Worm (Caenorhabditis elegans) whole organism, mixed stage, embryonic: ENCODE results near the gene nspc-1.
"Not testable (repeated sequence)": the region's sequence is repeated elsewhere in the genome, so short reads cannot be mapped to it uniquely, and the experiment has no call there.

Experiments used
- M03D4.4 ChIP-seq: sonication (generic microtip); optimal IDR thresholded peaks from 2 replicates; lab custom pipeline; 2017; ENCODE audit warnings: mild to moderate bottlenecking, missing genetic modification characterization, missing compliant biosample characterization
- blmp-1 ChIP-seq: fragments of 150-350 bp; optimal IDR thresholded peaks from 2 replicates; lab custom pipeline; 2014; ENCODE audit warnings: missing biosample characterization, missing genetic modification characterization
- ceh-39 ChIP-seq: fragments of 150-350 bp; optimal IDR thresholded peaks from 2 replicates; lab custom pipeline; 2014; ENCODE audit warnings: missing biosample characterization, missing genetic modification characterization
- ceh-43 ChIP-seq: fragments of 200-800 bp; sonication (Bioruptor generic); optimal IDR thresholded peaks from 2 replicates; lab custom pipeline; 2018; ENCODE audit warnings: mild to moderate bottlenecking, missing genetic modification characterization, moderate library complexity, missing compliant biosample characterization
- ceh-83 ChIP-seq: fragments of 200-800 bp; sonication (Bioruptor generic); optimal IDR thresholded peaks from 2 replicates; lab custom pipeline; 2018; ENCODE audit warnings: mild to moderate bottlenecking, missing genetic modification characterization, missing compliant biosample characterization
- ces-1 ChIP-seq: fragments of 150-350 bp; optimal IDR thresholded peaks from 2 replicates; lab custom pipeline; 2014; ENCODE audit warnings: missing biosample characterization, missing genetic modification reagents, missing genetic modification characterization
- cnd-1 ChIP-seq: fragments of 200-800 bp; sonication (Bioruptor generic); optimal IDR thresholded peaks from 2 replicates; lab custom pipeline; 2018; ENCODE audit warnings: mild to moderate bottlenecking, missing genetic modification characterization, missing compliant biosample characterization
- drap-1 ChIP-seq: fragments of 200-800 bp; sonication (Bioruptor generic); optimal IDR thresholded peaks from 3 replicates; lab custom pipeline; 2018; ENCODE audit warnings: mild to moderate bottlenecking, missing genetic modification characterization, missing compliant biosample characterization
- elt-1 ChIP-seq: sonication (generic microtip); optimal IDR thresholded peaks from 2 replicates; lab custom pipeline; 2017; ENCODE audit warnings: missing genetic modification characterization, mild to moderate bottlenecking, missing compliant biosample characterization, antibody characterized with exemption, moderate library complexity, borderline replicate concordance; ENCODE audit not compliant: insufficient read depth
- elt-3 ChIP-seq: fragments of 150-350 bp; optimal IDR thresholded peaks from 2 replicates; lab custom pipeline; 2014; ENCODE audit warnings: missing biosample characterization, missing genetic modification characterization
- flh-1 ChIP-seq: fragments of 200-800 bp; sonication (Bioruptor generic); optimal IDR thresholded peaks from 2 replicates; lab custom pipeline; 2018; ENCODE audit warnings: mild to moderate bottlenecking, missing genetic modification characterization, moderate library complexity, missing compliant biosample characterization
- ham-2 ChIP-seq: fragments of 200-800 bp; sonication (Bioruptor generic); optimal IDR thresholded peaks from 2 replicates; lab custom pipeline; 2018; ENCODE audit warnings: mild to moderate bottlenecking, missing genetic modification characterization, missing compliant biosample characterization
- lin-13 ChIP-seq: fragments of 150-350 bp; optimal IDR thresholded peaks from 2 replicates; lab custom pipeline; 2014; ENCODE audit warnings: missing biosample characterization, missing genetic modification characterization
- lin-32 ChIP-seq: fragments of 200-800 bp; sonication (Bioruptor generic); optimal IDR thresholded peaks from 2 replicates; lab custom pipeline; 2018; ENCODE audit warnings: mild to moderate bottlenecking, missing genetic modification characterization, missing compliant biosample characterization
- lsy-2 ChIP-seq: fragments of 150-350 bp; optimal IDR thresholded peaks from 2 replicates; lab custom pipeline; 2014; ENCODE audit warnings: missing biosample characterization, missing genetic modification characterization
- mab-5 ChIP-seq: fragments of 150-350 bp; optimal IDR thresholded peaks from 2 replicates; lab custom pipeline; 2014; ENCODE audit warnings: missing biosample characterization, missing genetic modification characterization
- mep-1 ChIP-seq: fragments of 150-350 bp; optimal IDR thresholded peaks from 2 replicates; lab custom pipeline; 2017; ENCODE audit warnings: missing biosample characterization, missing genetic modification reagents, missing genetic modification characterization, inconsistent platforms
- mls-2 ChIP-seq: sonication (generic microtip); optimal IDR thresholded peaks from 2 replicates; lab custom pipeline; 2016; ENCODE audit warnings: mild to moderate bottlenecking, missing genetic modification characterization, moderate library complexity, missing compliant biosample characterization
- nhr-12 ChIP-seq: fragments of 150-350 bp; optimal IDR thresholded peaks from 2 replicates; lab custom pipeline; 2014; ENCODE audit warnings: missing biosample characterization, missing genetic modification characterization
- nhr-2 ChIP-seq: fragments of 150-350 bp; optimal IDR thresholded peaks from 2 replicates; lab custom pipeline; 2014; ENCODE audit warnings: missing biosample characterization, missing genetic modification characterization
- nhr-28 ChIP-seq: fragments of 150-350 bp; optimal IDR thresholded peaks from 2 replicates; lab custom pipeline; 2014; ENCODE audit warnings: missing biosample characterization, missing genetic modification characterization
- nhr-76 ChIP-seq: sonication (generic microtip); optimal IDR thresholded peaks from 2 replicates; lab custom pipeline; 2017; ENCODE audit warnings: missing biosample characterization, missing genetic modification characterization
- pha-4 ChIP-seq: fragments of 150-350 bp; optimal IDR thresholded peaks from 2 replicates; lab custom pipeline; 2018; ENCODE audit warnings: missing biosample characterization, missing genetic modification reagents, missing genetic modification characterization
- sem-2 ChIP-seq: fragments of 200-800 bp; sonication (Bioruptor generic); optimal IDR thresholded peaks from 2 replicates; lab custom pipeline; 2018; ENCODE audit warnings: mild to moderate bottlenecking, missing genetic modification characterization, missing compliant biosample characterization
- snpc-4 ChIP-seq: fragments of 150-350 bp; optimal IDR thresholded peaks from 2 replicates; lab custom pipeline; 2014; ENCODE audit warnings: missing biosample characterization, missing genetic modification characterization
- sptf-1 ChIP-seq: sonication (generic microtip); optimal IDR thresholded peaks from 2 replicates; lab custom pipeline; 2017; ENCODE audit warnings: mild to moderate bottlenecking, missing genetic modification characterization, moderate library complexity, missing compliant biosample characterization
- unc-120 ChIP-seq: sonication (generic microtip); optimal IDR thresholded peaks from 2 replicates; lab custom pipeline; 2017; ENCODE audit warnings: missing genetic modification characterization, missing compliant biosample characterization; ENCODE audit not compliant: poor library complexity, severe bottlenecking
- unc-39 ChIP-seq: fragments of 150-350 bp; optimal IDR thresholded peaks from 2 replicates; lab custom pipeline; 2014; ENCODE audit warnings: missing biosample characterization, missing genetic modification characterization
- unc-62 ChIP-seq: fragments of 150-350 bp; optimal IDR thresholded peaks from 2 replicates; lab custom pipeline; 2014; ENCODE audit warnings: missing biosample characterization, missing genetic modification reagents, missing genetic modification characterization
- zip-8 ChIP-seq: fragments of 150-350 bp; optimal IDR thresholded peaks from 2 replicates; lab custom pipeline; 2014; ENCODE audit warnings: missing biosample characterization, missing genetic modification characterization
- ztf-11 ChIP-seq: fragments of 150-350 bp; optimal IDR thresholded peaks from 2 replicates; lab custom pipeline; 2014; ENCODE audit warnings: missing biosample characterization, missing genetic modification characterization

The nspc-1 gene

ce11 chrX:8545971-8546442 lies 11.1 kb upstream of the nspc-1 start, which contains the start of gene sdha-1 (continued):
- TF ChIP-seq mab-5 (tag; lab: Kevin White, UChicago) (no peak), M03D4.4 (tag; lab: Kevin White, UChicago) (no peak), lsy-2 (tag; lab: Kevin White, UChicago) (no peak), lin-13 (tag; lab: Kevin White, UChicago) (peak; percentile 71)
- TF ChIP-seq, all 35 proteins: peak for 9

ce11 chrX:8541562-8541961 lies 6.7 kb upstream of the nspc-1 start, which contains the start of gene nspc-7:
nspc-7 (plus strand) TSS chrX:8541862.
- not testable (repeated sequence) for TF ChIP-seq elt-3 (tag; lab: Kevin White, UChicago); ztf-11 (tag; lab: Kevin White, UChicago); mls-2

DNA sequence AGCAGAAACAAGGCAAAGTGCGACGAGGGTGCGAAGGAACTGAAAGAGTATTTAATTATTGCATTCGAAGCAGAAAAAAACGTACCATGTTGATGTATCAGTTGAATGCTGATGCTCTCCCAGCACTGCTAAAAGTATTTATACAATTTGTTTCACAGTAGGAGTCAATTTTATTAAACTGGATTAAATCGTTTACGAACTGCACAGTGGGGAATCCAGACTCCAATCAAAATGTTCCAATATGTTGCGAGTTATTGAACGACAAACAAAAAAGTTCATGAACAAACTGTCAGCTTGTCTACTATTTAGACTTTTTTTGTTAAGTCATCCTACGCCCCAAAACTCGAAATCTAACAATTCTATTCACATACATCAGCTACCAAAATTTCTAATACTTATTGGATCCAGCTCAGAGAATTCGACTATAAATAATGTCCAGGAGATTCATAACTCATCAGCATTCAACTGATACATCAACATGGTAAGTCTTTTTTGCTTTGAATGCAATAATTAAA lies 3.4 kb upstream of the nspc-1 start, which contains the start of the genes nspc-4 and nspc-5:
Gene nspc-4 (minus strand): TSS at position 101 of the 515 bp plus-strand sequence.
Gene nspc-5 (plus strand): TSS at position 465 of the 515 bp plus-strand sequence.
- TF ChIP-seq drap-1 (GFP tag; lab: Kevin White, UChicago); unc-62 (GFP tag; lab: Kevin White, UChicago); nhr-76: not testable (repeated sequence)

DNA sequence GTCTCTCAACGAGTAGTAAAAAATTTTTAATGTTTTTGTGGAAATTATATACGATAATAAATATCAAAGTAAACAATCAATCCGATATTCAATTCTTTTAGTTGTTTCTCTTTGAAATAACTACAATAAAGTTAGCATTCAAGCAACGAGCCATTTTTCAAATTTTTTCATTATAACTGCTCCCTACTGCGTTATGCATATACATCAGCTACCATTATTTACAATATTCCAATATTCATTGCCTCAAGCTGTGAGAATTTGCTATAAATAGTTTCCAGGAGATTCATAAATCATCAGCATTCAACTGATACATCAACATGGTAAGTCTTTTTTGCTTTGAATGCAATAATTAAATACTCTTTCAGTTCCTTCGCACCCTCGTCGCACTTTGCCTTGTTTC lies 1.9 kb upstream of the nspc-1 start, which contains the start of gene nspc-3:
Gene nspc-3 (plus strand): TSS at position 301 of the 400 bp plus-strand sequence.
- no peak for TF ChIP-seq blmp-1 (tag; lab: Kevin White, UChicago)
- no peak for TF ChIP-seq cnd-1 (tag; lab: Kevin White, UChicago)
- TF ChIP-seq ceh-39 (tag; lab: Kevin White, UChicago): no peak
- no peak for TF ChIP-seq nhr-76
- no peak for TF ChIP-seq pha-4
- no peak for TF ChIP-seq ces-1 (GFP tag; lab: Kevin White, UChicago)
- no peak for TF ChIP-seq snpc-4
- no peak for TF ChIP-seq flh-1 (GFP tag; lab: Kevin White, UChicago)
- no peak for TF ChIP-seq ceh-83 (GFP tag; lab: Kevin White, UChicago)
- no peak for TF ChIP-seq ceh-43 (GFP tag; lab: Kevin White, UChicago)
- TF ChIP-seq unc-39 (tag; lab: Kevin White, UChicago): no peak
- TF ChIP-seq M03D4.4 (tag; lab: Kevin White, UChicago): no peak
- no peak for TF ChIP-seq nhr-2 (tag; lab: Kevin White, UChicago)
- no peak for TF ChIP-seq sptf-1 (tag; lab: Kevin White, UChicago)
- TF ChIP-seq lin-32 (GFP tag; lab: Kevin White, UChicago): no peak
- TF ChIP-seq elt-1 (tag; lab: Kevin White, UChicago): no peak

ce11 chrX:8527950-8528349 lies 7.0 kb downstream of the nspc-1 start, which contains the start of gene flp-5:
flp-5 (plus strand) TSS chrX:8528250.
- no peak for TF ChIP-seq ztf-11 (tag; lab: Kevin White, UChicago)
- no peak for TF ChIP-seq unc-120 (tag; lab: Kevin White, UChicago)
- no peak for TF ChIP-seq lin-32 (GFP tag; lab: Kevin White, UChicago)
- TF ChIP-seq ceh-43 (GFP tag; lab: Kevin White, UChicago): no peak
- TF ChIP-seq pha-4: no peak
- TF ChIP-seq lsy-2 (tag; lab: Kevin White, UChicago): no peak
- TF ChIP-seq blmp-1 (tag; lab: Kevin White, UChicago): no peak
- TF ChIP-seq nhr-76: no peak
- TF ChIP-seq ham-2 (GFP tag; lab: Kevin White, UChicago): no peak
- no peak for TF ChIP-seq unc-62 (GFP tag; lab: Kevin White, UChicago)
- no peak for TF ChIP-seq unc-39 (tag; lab: Kevin White, UChicago)
- no peak for TF ChIP-seq cnd-1 (tag; lab: Kevin White, UChicago)
- TF ChIP-seq ceh-39 (tag; lab: Kevin White, UChicago): no peak
- no peak for TF ChIP-seq nhr-12
- TF ChIP-seq snpc-4: no peak
- TF ChIP-seq elt-1 (tag; lab: Kevin White, UChicago): no peak
- no peak for TF ChIP-seq drap-1 (GFP tag; lab: Kevin White, UChicago)
- no peak for TF ChIP-seq mls-2
- TF ChIP-seq ceh-83 (GFP tag; lab: Kevin White, UChicago): no peak
- TF ChIP-seq elt-3 (tag; lab: Kevin White, UChicago): no peak

- TF ChIP-seq sem-2 (GFP tag; lab: Kevin White, UChicago): no peak
- TF ChIP-seq elt-3 (tag; lab: Kevin White, UChicago): no peak
- no peak for TF ChIP-seq nhr-28 (tag; lab: Kevin White, UChicago)
- no peak for TF ChIP-seq cnd-1 (tag; lab: Kevin White, UChicago)
- no peak for TF ChIP-seq sptf-1 (tag; lab: Kevin White, UChicago)
- no peak for TF ChIP-seq mab-5 (tag; lab: Kevin White, UChicago)
- no peak for TF ChIP-seq pha-4
- no peak for TF ChIP-seq zip-8 (tag; lab: Kevin White, UChicago)
- no peak for TF ChIP-seq mep-1 (tag; lab: Kevin White, UChicago)
- no peak for TF ChIP-seq unc-39 (tag; lab: Kevin White, UChicago)
- TF ChIP-seq ham-2 (GFP tag; lab: Kevin White, UChicago): no peak
- TF ChIP-seq nhr-12: no peak
Observed at ce11 chrX:8523000-8523399, 11.9 kb downstream of the nspc-1 start.
